Worm (Caenorhabditis elegans) whole organism, mixed stage, embryonic: ENCODE data around the gene Y116A8C.467.

ENCODE experiments used
- M03D4.4 ChIP-seq: sonication (generic microtip); optimal IDR thresholded peaks from 2 replicates; lab custom pipeline; 2017; ENCODE audit warnings: mild to moderate bottlenecking, missing genetic modification characterization, missing compliant biosample characterization
- bed-3 ChIP-seq: fragments of 200-800 bp; sonication (Bioruptor generic); optimal IDR thresholded peaks from 3 replicates; lab custom pipeline; 2018; ENCODE audit warnings: mild to moderate bottlenecking, missing genetic modification characterization, moderate library complexity, missing compliant biosample characterization
- blmp-1 ChIP-seq: fragments of 150-350 bp; optimal IDR thresholded peaks from 2 replicates; lab custom pipeline; 2014; ENCODE audit warnings: missing biosample characterization, missing genetic modification characterization
- ceh-39 ChIP-seq: fragments of 150-350 bp; optimal IDR thresholded peaks from 2 replicates; lab custom pipeline; 2014; ENCODE audit warnings: missing biosample characterization, missing genetic modification characterization
- ceh-43 ChIP-seq: fragments of 200-800 bp; sonication (Bioruptor generic); optimal IDR thresholded peaks from 2 replicates; lab custom pipeline; 2018; ENCODE audit warnings: mild to moderate bottlenecking, missing genetic modification characterization, moderate library complexity, missing compliant biosample characterization
- ceh-83 ChIP-seq: fragments of 200-800 bp; sonication (Bioruptor generic); optimal IDR thresholded peaks from 2 replicates; lab custom pipeline; 2018; ENCODE audit warnings: mild to moderate bottlenecking, missing genetic modification characterization, missing compliant biosample characterization
- ces-1 ChIP-seq: fragments of 150-350 bp; optimal IDR thresholded peaks from 2 replicates; lab custom pipeline; 2014; ENCODE audit warnings: missing biosample characterization, missing genetic modification reagents, missing genetic modification characterization
- cnd-1 ChIP-seq: fragments of 200-800 bp; sonication (Bioruptor generic); optimal IDR thresholded peaks from 2 replicates; lab custom pipeline; 2018; ENCODE audit warnings: mild to moderate bottlenecking, missing genetic modification characterization, missing compliant biosample characterization
- drap-1 ChIP-seq: fragments of 200-800 bp; sonication (Bioruptor generic); optimal IDR thresholded peaks from 3 replicates; lab custom pipeline; 2018; ENCODE audit warnings: mild to moderate bottlenecking, missing genetic modification characterization, missing compliant biosample characterization
- elt-1 ChIP-seq: sonication (generic microtip); optimal IDR thresholded peaks from 2 replicates; lab custom pipeline; 2017; ENCODE audit warnings: missing genetic modification characterization, mild to moderate bottlenecking, missing compliant biosample characterization, antibody characterized with exemption, moderate library complexity, borderline replicate concordance; ENCODE audit not compliant: insufficient read depth
- elt-3 ChIP-seq: fragments of 150-350 bp; optimal IDR thresholded peaks from 2 replicates; lab custom pipeline; 2014; ENCODE audit warnings: missing biosample characterization, missing genetic modification characterization
- flh-1 ChIP-seq: fragments of 200-800 bp; sonication (Bioruptor generic); optimal IDR thresholded peaks from 2 replicates; lab custom pipeline; 2018; ENCODE audit warnings: mild to moderate bottlenecking, missing genetic modification characterization, moderate library complexity, missing compliant biosample characterization
- ham-2 ChIP-seq: fragments of 200-800 bp; sonication (Bioruptor generic); optimal IDR thresholded peaks from 2 replicates; lab custom pipeline; 2018; ENCODE audit warnings: mild to moderate bottlenecking, missing genetic modification characterization, missing compliant biosample characterization
- hlh-1 ChIP-seq: fragments of 150-350 bp; optimal IDR thresholded peaks from 2 replicates; lab custom pipeline; 2014; ENCODE audit warnings: missing biosample characterization, missing genetic modification reagents, missing genetic modification characterization
- lin-13 ChIP-seq: fragments of 150-350 bp; optimal IDR thresholded peaks from 2 replicates; lab custom pipeline; 2014; ENCODE audit warnings: missing biosample characterization, missing genetic modification characterization
- lin-32 ChIP-seq: fragments of 200-800 bp; sonication (Bioruptor generic); optimal IDR thresholded peaks from 2 replicates; lab custom pipeline; 2018; ENCODE audit warnings: mild to moderate bottlenecking, missing genetic modification characterization, missing compliant biosample characterization
- mab-5 ChIP-seq: fragments of 150-350 bp; optimal IDR thresholded peaks from 2 replicates; lab custom pipeline; 2014; ENCODE audit warnings: missing biosample characterization, missing genetic modification characterization
- mep-1 ChIP-seq: fragments of 150-350 bp; optimal IDR thresholded peaks from 2 replicates; lab custom pipeline; 2017; ENCODE audit warnings: missing biosample characterization, missing genetic modification reagents, missing genetic modification characterization, inconsistent platforms
- mls-2 ChIP-seq: sonication (generic microtip); optimal IDR thresholded peaks from 2 replicates; lab custom pipeline; 2016; ENCODE audit warnings: mild to moderate bottlenecking, missing genetic modification characterization, moderate library complexity, missing compliant biosample characterization
- nhr-12 ChIP-seq: fragments of 150-350 bp; optimal IDR thresholded peaks from 2 replicates; lab custom pipeline; 2014; ENCODE audit warnings: missing biosample characterization, missing genetic modification characterization
- nhr-2 ChIP-seq: fragments of 150-350 bp; optimal IDR thresholded peaks from 2 replicates; lab custom pipeline; 2014; ENCODE audit warnings: missing biosample characterization, missing genetic modification characterization
- nhr-237 ChIP-seq: fragments of 150-350 bp; optimal IDR thresholded peaks from 2 replicates; lab custom pipeline; 2014; ENCODE audit warnings: missing biosample characterization, missing genetic modification characterization
- nhr-28 ChIP-seq: fragments of 150-350 bp; optimal IDR thresholded peaks from 2 replicates; lab custom pipeline; 2014; ENCODE audit warnings: missing biosample characterization, missing genetic modification characterization
- nhr-76 ChIP-seq: sonication (generic microtip); optimal IDR thresholded peaks from 2 replicates; lab custom pipeline; 2017; ENCODE audit warnings: missing biosample characterization, missing genetic modification characterization
- pha-4 ChIP-seq: fragments of 150-350 bp; optimal IDR thresholded peaks from 2 replicates; lab custom pipeline; 2018; ENCODE audit warnings: missing biosample characterization, missing genetic modification reagents, missing genetic modification characterization
- sem-2 ChIP-seq: fragments of 200-800 bp; sonication (Bioruptor generic); optimal IDR thresholded peaks from 2 replicates; lab custom pipeline; 2018; ENCODE audit warnings: mild to moderate bottlenecking, missing genetic modification characterization, missing compliant biosample characterization
- sptf-1 ChIP-seq: sonication (generic microtip); optimal IDR thresholded peaks from 2 replicates; lab custom pipeline; 2017; ENCODE audit warnings: mild to moderate bottlenecking, missing genetic modification characterization, moderate library complexity, missing compliant biosample characterization
- tbx-8 ChIP-seq: fragments of 200-800 bp; sonication (Bioruptor generic); optimal IDR thresholded peaks from 2 replicates; lab custom pipeline; 2018; ENCODE audit warnings: mild to moderate bottlenecking, missing genetic modification characterization, moderate library complexity, missing compliant biosample characterization
- unc-39 ChIP-seq: fragments of 150-350 bp; optimal IDR thresholded peaks from 2 replicates; lab custom pipeline; 2014; ENCODE audit warnings: missing biosample characterization, missing genetic modification characterization
- zip-8 ChIP-seq: fragments of 150-350 bp; optimal IDR thresholded peaks from 2 replicates; lab custom pipeline; 2014; ENCODE audit warnings: missing biosample characterization, missing genetic modification characterization
- ztf-11 ChIP-seq: fragments of 150-350 bp; optimal IDR thresholded peaks from 2 replicates; lab custom pipeline; 2014; ENCODE audit warnings: missing biosample characterization, missing genetic modification characterization

The Y116A8C.467 gene

ce11 chrIV:17039545-17039944 lies 24.1 kb downstream of the Y116A8C.467 start, which contains the start of gene Y116A8C.19:
Y116A8C.19 (minus strand) TSS chrIV:17039645.
- TF ChIP-seq hlh-1 (tag; lab: Kevin White, UChicago) = no peak
- TF ChIP-seq ztf-11 (tag; lab: Kevin White, UChicago) = no peak
- no peak for TF ChIP-seq mls-2 (tag; lab: Kevin White, UChicago)
- TF ChIP-seq ham-2 = no peak
- no peak for TF ChIP-seq unc-39
- TF ChIP-seq blmp-1 = no peak
- TF ChIP-seq ceh-43 (GFP tag; lab: Kevin White, UChicago) = no peak
- TF ChIP-seq nhr-237 = no peak

- TF ChIP-seq nhr-237 (no peak), sem-2 (GFP tag; lab: Kevin White, UChicago) (no peak), lin-13 (tag; lab: Kevin White, UChicago) (no peak), M03D4.4 (tag; lab: Kevin White, UChicago) (no peak), nhr-12 (tag; lab: Kevin White, UChicago) (no peak), blmp-1 (no peak), ztf-11 (tag; lab: Kevin White, UChicago) (no peak)
These were observed 33.1 kb downstream of the Y116A8C.467 start, which contains the start of gene nhr-229 for ce11 chrIV:17030494-17030893. nhr-229 (minus strand) TSS chrIV:17030594.

ce11 chrIV:17026568-17026967 lies 37.0 kb downstream of the Y116A8C.467 start:
- no peak for TF ChIP-seq unc-39
- no peak for TF ChIP-seq blmp-1
- no peak for TF ChIP-seq zip-8
- TF ChIP-seq nhr-76 (tag; lab: Kevin White, UChicago) = no peak
- TF ChIP-seq flh-1 (GFP tag; lab: Kevin White, UChicago) = no peak
- TF ChIP-seq nhr-12 (tag; lab: Kevin White, UChicago) = no peak
- TF ChIP-seq ceh-43 (GFP tag; lab: Kevin White, UChicago) = no peak
- no peak for TF ChIP-seq nhr-2
- no peak for TF ChIP-seq nhr-28
- TF ChIP-seq ham-2 = no peak
- TF ChIP-seq tbx-8 (GFP tag; lab: Kevin White, UChicago) = no peak
- no peak for TF ChIP-seq ceh-39 (tag; lab: Kevin White, UChicago)
- no peak for TF ChIP-seq sptf-1 (tag; lab: Kevin White, UChicago)
- TF ChIP-seq pha-4 = no peak
- no peak for TF ChIP-seq cnd-1
- no peak for TF ChIP-seq sem-2 (GFP tag; lab: Kevin White, UChicago)
- no peak for TF ChIP-seq drap-1 (GFP tag; lab: Kevin White, UChicago)

DNA sequence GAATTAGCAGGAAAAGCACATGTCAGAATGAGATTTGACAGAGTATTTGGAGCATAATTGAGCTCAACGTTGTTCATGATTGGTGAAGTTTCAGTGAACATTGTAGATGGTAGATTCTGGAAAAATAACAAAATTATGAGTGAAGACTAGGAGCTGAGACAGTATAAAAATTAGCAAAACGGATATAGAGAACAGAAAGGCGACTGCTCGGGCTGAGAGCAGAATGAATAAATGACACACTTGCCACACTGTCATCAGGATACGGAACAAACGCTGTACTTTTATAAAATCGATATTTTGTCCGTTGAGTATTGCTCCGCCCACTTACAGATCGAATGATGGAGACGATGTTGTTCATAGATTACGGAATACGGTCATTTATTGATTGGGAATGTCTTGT lies 38.6 kb downstream of the Y116A8C.467 start, which contains the start of gene dct-13:
dct-13 (minus strand) TSS at position 101 of the 400 bp plus-strand sequence.
- no peak for TF ChIP-seq unc-39
- TF ChIP-seq ces-1 (GFP tag; lab: Kevin White, UChicago) = no peak
- TF ChIP-seq ceh-43 (GFP tag; lab: Kevin White, UChicago) = no peak
- TF ChIP-seq lin-13 (tag; lab: Kevin White, UChicago) = no peak

DNA sequence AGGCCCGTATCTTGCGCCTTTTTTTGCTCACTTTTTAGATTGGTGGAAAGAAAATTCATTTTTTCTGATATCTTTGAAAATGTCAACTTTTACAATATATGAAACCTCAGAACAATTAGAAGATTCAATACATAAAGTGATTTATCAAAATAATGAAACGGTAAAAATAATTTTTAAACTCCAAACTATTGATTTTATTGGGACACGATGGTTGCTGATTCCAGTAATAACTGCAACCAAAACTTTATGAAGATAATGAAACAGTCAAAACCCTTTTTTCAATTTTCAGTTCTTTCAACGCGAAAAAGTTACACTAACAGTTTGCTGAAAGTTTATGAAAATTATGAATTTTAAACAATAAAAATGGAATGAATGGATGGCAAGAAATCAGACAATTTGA lies 42.6 kb downstream of the Y116A8C.467 start:
- no peak for TF ChIP-seq ceh-43 (GFP tag; lab: Kevin White, UChicago)
- no peak for TF ChIP-seq elt-3 (tag; lab: Kevin White, UChicago)
- no peak for TF ChIP-seq ceh-39 (tag; lab: Kevin White, UChicago)
- no peak for TF ChIP-seq elt-1 (tag; lab: Kevin White, UChicago)
- TF ChIP-seq ztf-11 (tag; lab: Kevin White, UChicago) = no peak
- no peak for TF ChIP-seq bed-3 (GFP tag; lab: Kevin White, UChicago)
- TF ChIP-seq mab-5 (tag; lab: Kevin White, UChicago) = no peak
- no peak for TF ChIP-seq ceh-83
- no peak for TF ChIP-seq sem-2 (GFP tag; lab: Kevin White, UChicago)
- no peak for TF ChIP-seq blmp-1
- TF ChIP-seq lin-32 (GFP tag; lab: Kevin White, UChicago) = no peak

- no peak for TF ChIP-seq zip-8
- TF ChIP-seq mab-5 (tag; lab: Kevin White, UChicago) = no peak
- no peak for TF ChIP-seq ceh-43 (GFP tag; lab: Kevin White, UChicago)
- no peak for TF ChIP-seq blmp-1
- no peak for TF ChIP-seq mep-1 (tag; lab: Kevin White, UChicago)
These were observed 53.3 kb downstream of the Y116A8C.467 start for ce11 chrIV:17010274-17010673.
